Fruit fly (Drosophila melanogaster) S2 (cell line): ENCODE measurements around the gene CG33322.

Experiments
- CG8478 ChIP-seq: fragments of >200 bp; optimal IDR thresholded peaks from 2 replicates; lab custom pipeline; 2018
- CTCF ChIP-seq, 2 experiments: fragments of >200 bp; optimal IDR thresholded peaks; 2 replicates each; lab custom pipeline; 2018

DNA sequence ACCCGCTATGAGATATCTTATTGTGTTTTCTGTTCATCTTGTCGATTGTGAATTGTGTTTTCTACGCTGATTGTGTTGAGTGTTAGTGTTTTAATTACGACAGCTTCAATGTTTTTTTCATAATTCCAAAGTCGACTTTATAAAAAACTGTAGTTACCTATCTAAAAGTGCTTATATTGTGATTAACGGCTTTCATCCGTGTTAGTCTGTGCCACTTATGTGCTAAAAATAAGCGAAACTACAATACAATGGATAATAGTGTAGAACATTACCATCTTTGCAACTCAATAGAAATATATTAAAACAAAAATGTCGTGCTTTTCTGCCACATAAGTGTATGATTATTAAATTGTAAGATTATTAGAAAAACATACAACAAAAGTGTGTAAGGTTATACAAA, at the start of gene CG33322:
- TF ChIP-seq CG8478 (lab: Kevin White, UChicago), result no peak
- TF ChIP-seq CTCF (optimal IDR thresholded peaks at IDR 0.05; lab: Kevin White, UChicago), result no peak
